Worm (Caenorhabditis elegans): ENCODE measurements around the gene Y73C8B.9.

- no peak for TF ChIP-seq ceh-16 (tag; optimal IDR thresholded peaks at IDR 0.05)
- no peak for TF ChIP-seq fkh-10 (GFP tag; optimal IDR thresholded peaks at IDR 0.05)
- TF ChIP-seq nhr-25 (tag; optimal IDR thresholded peaks at IDR 0.05) = no peak
- TF ChIP-seq egl-27 (tag; optimal IDR thresholded peaks at IDR 0.05) = no peak
- TF ChIP-seq nfya-1 (tag; optimal IDR thresholded peaks at IDR 0.05; ENCODE audit: insufficient read depth) = no peak
- no peak for TF ChIP-seq ceh-82 (tag; optimal IDR thresholded peaks at IDR 0.05)
- no peak for TF ChIP-seq fos-1 (tag; optimal IDR thresholded peaks at IDR 0.05)
- no peak for TF ChIP-seq nhr-237 (tag; optimal IDR thresholded peaks at IDR 0.05)
- TF ChIP-seq lin-39 (tag; optimal IDR thresholded peaks at IDR 0.05) = no peak
Observed at ce11 chrV:3204433-3204832, 11.1 kb downstream of the Y73C8B.9 start.
